Worm (Caenorhabditis elegans) whole organism, midembryonic: ENCODE results near the gene phy-3.

ENCODE experiments used
- cog-1 ChIP-seq: sonication (generic microtip); optimal IDR thresholded peaks from 2 replicates; lab custom pipeline; 2016; ENCODE audit warnings: missing genetic modification characterization, missing compliant biosample characterization
- klf-2 ChIP-seq: fragments of 200-800 bp; sonication (Bioruptor generic); conservative IDR thresholded peaks from 2 replicates; pipeline ENCODE4 v1.3.6; 2022; ENCODE audit warnings: missing genetic modification reagents, missing genetic modification characterization, missing compliant biosample characterization

DNA sequence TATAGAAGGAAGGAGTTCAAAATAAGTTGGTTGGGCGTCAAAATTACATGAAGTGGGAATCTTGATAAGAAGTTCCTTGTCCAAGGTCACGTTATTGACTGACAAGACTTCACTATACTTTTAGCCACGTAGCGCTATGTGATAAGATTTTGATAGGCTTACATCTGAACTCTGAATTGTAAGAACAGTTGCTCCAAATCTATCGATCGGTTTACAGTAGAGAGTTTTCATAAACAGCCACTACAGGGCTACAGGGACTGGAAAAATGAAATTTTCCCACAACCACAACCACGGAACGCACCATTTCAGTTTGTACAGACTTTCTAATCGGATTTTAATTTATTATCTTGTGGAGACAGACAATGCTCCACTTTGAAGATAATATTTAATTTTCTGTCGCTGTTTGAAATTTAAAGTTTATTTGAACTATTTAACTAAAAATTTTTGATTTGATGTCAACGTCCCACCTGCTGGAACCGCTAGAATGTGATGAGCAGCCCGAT lies 25.1 kb downstream of the phy-3 start, which contains the start of the genes clec-31 and clec-22:
- TF ChIP-seq cog-1 (tag; lab: Kevin White, UChicago) (no peak), klf-2 (no peak)
